Fruit fly (Drosophila melanogaster): Measurements from ENCODE around the gene CG9396.

CG9396 gene

dm6 chr3R:9577382-9578137, 6.1 kb upstream of the CG9396 start, which contains the start of the genes Kap-alpha3 and Son (continued):
- TF ChIP-seq eyg (GFP tag; optimal IDR thresholded peaks at IDR 0.05) (peak; percentile 87), gsb (GFP tag; IDR thresholded peaks at IDR 0.05) (peak; percentile 68), Dbx (GFP tag; IDR thresholded peaks at IDR 0.05) (peak; percentile 93), Bdp1 (GFP tag; optimal IDR thresholded peaks at IDR 0.05) (peak; percentile 91), CG14667 (GFP tag; IDR thresholded peaks at IDR 0.05) (peak; percentile 80), bowl (GFP tag; IDR thresholded peaks at IDR 0.05) (peak; percentile 49; the same call in 1 of the 2 replicates), CG18262 (tag; optimal IDR thresholded peaks at IDR 0.05) (peak; percentile 84), odd (GFP tag; optimal IDR thresholded peaks at IDR 0.05) (peak; percentile 92), CG4360 (GFP tag; IDR thresholded peaks at IDR 0.05) (no peak), CG14441 (GFP tag; IDR thresholded peaks at IDR 0.05) (peak; percentile 87), Mad (GFP tag; optimal IDR thresholded peaks at IDR 0.05) (peak; percentile 96), CG5180 (GFP tag; optimal IDR thresholded peaks at IDR 0.05) (peak; percentile 80), nom (GFP tag; optimal IDR thresholded peaks at IDR 0.05) (peak; percentile 92), jigr1 (GFP tag; IDR thresholded peaks at IDR 0.05) (peak; percentile 77; the same call in 2 of the 3 replicates), stc (GFP tag; IDR thresholded peaks at IDR 0.05) (peak; percentile 83), exex (tag; optimal IDR thresholded peaks at IDR 0.05) (peak; percentile 76), Opbp (GFP tag; IDR thresholded peaks at IDR 0.05; ENCODE audit: partially characterized antibody) (peak; percentile 99), scrt (GFP tag; optimal IDR thresholded peaks at IDR 0.05) (peak; percentile 85), Fer3 (tag; optimal IDR thresholded peaks at IDR 0.05) (peak; percentile 93), Max (GFP tag; optimal IDR thresholded peaks at IDR 0.05) (peak; percentile 96), cas (GFP tag; IDR thresholded peaks at IDR 0.05) (peak; percentile 70; the same call in 1 of the 2 replicates), CG10321 (GFP tag; IDR thresholded peaks at IDR 0.05) (peak; percentile 72), CG3065 (GFP tag; optimal IDR thresholded peaks at IDR 0.05) (peak; percentile 83), CG17829 (tag; optimal IDR thresholded peaks at IDR 0.05) (peak; percentile 90), Ada2b (GFP tag; IDR thresholded peaks at IDR 0.05) (peak; percentile 76), Gug (GFP tag; IDR thresholded peaks at IDR 0.05) (peak; percentile 81), CG4404 (GFP tag; IDR thresholded peaks at IDR 0.05) (peak; percentile 89), ssp (GFP tag; IDR thresholded peaks at IDR 0.05) (peak; percentile 84), CG14710 (tag; optimal IDR thresholded peaks at IDR 0.05) (peak; percentile 95), slbo (GFP tag; IDR thresholded peaks at IDR 0.05) (peak; percentile 93), CG11085 (GFP tag; IDR thresholded peaks at IDR 0.05) (peak; percentile 93), Sin3A (optimal IDR thresholded peaks at IDR 0.05) (peak; percentile 97), insv (GFP tag; optimal IDR thresholded peaks at IDR 0.05) (peak in 1 of 2 experiments; percentile 85), tap (tag; optimal IDR thresholded peaks at IDR 0.05) (peak; percentile 73), Ets97D (GFP tag; optimal IDR thresholded peaks at IDR 0.05) (peak; percentile 99), shn (GFP tag; optimal IDR thresholded peaks at IDR 0.05) (peak; percentile 96), sim (GFP tag; IDR thresholded peaks at IDR 0.05) (peak; percentile 58), Spps (tag; optimal IDR thresholded peaks at IDR 0.05) (peak; percentile 82), zen2 (GFP tag; IDR thresholded peaks at IDR 0.05; ENCODE audit: partially characterized antibody) (peak; percentile 75; the same call in 1 of the 3 replicates), kay (GFP tag; optimal IDR thresholded peaks at IDR 0.05) (peak; percentile 80), bcd (GFP tag; optimal IDR thresholded peaks at IDR 0.05) (peak; percentile 96), Hey (tag; optimal IDR thresholded peaks at IDR 0.05) (peak; percentile 93), nerfin-1 (tag; optimal IDR thresholded peaks at IDR 0.05) (peak; percentile 90), CG6654 (GFP tag; optimal IDR thresholded peaks at IDR 0.05) (peak; percentile 76), CG1233 (GFP tag; optimal IDR thresholded peaks at IDR 0.05) (peak; percentile 96), pum (GFP tag; optimal IDR thresholded peaks at IDR 0.05) (peak; percentile 92), CG10366 (GFP tag; IDR thresholded peaks at IDR 0.05) (peak; percentile 85), CG8944 (GFP tag; optimal IDR thresholded peaks at IDR 0.05) (peak; percentile 93), CG13296 (GFP tag; optimal IDR thresholded peaks at IDR 0.05) (peak; percentile 97), ham (GFP tag; IDR thresholded peaks at IDR 0.05) (peak; percentile 63; the same call in 1 of the 2 replicates)

Measured in whole organism, embryonic.